Worm (Caenorhabditis elegans): ENCODE measurements around the gene abl-1.
A peak's percentile ranks its signal among the peaks of the same experiment; 100 is the strongest.

abl-1 gene

DNA sequence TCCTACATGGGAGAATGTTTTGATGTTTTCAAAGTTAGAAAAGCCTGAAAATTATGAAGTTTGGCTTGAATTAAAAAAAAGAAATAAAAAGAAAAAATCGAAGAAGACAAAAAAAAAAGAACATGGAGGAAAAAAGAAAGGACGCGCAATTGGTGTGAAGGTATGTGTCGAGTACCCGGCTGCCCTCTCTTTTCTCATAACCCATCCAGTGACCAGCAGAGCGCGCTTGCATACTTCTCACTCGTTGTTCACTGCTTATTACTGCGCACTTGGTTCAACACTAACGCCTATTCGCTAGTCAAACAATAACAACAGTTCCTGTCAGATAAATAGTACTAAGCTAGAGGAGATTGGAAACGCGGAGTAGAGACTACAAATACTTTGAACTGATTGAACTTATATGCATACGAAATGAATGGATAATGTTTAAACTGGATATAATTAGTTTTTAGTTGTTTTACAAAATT is at the start of gene abl-1:
TSS of gene abl-1 (minus strand) at position 51 of the 467 bp plus-strand sequence.
- peak in 1 of 2 experiments; percentile 27 for TF ChIP-seq lin-35 (GFP tag; optimal IDR thresholded peaks at IDR 0.05)
- TF ChIP-seq mdl-1 (tag; optimal IDR thresholded peaks at IDR 0.05): peak in 1 of 2 experiments; percentile 12
- peak; percentile 11 for TF ChIP-seq nhr-71 (tag; optimal IDR thresholded peaks at IDR 0.05)
- TF ChIP-seq aly-2 (tag; optimal IDR thresholded peaks at IDR 0.05): no peak
- TF ChIP-seq lin-14 (GFP tag; optimal IDR thresholded peaks at IDR 0.05): peak; percentile 64
- peak in 1 of 2 experiments; percentile 32 for TF ChIP-seq lsy-2 (tag; optimal IDR thresholded peaks at IDR 0.05)
- no peak for TF ChIP-seq alr-1 (tag; optimal IDR thresholded peaks at IDR 0.05; ENCODE audit: borderline replicate concordance)
- no peak for TF ChIP-seq ztf-4 (tag; optimal IDR thresholded peaks at IDR 0.05)
- no peak for TF ChIP-seq Y116A8C.19 (tag; optimal IDR thresholded peaks at IDR 0.05; ENCODE audit: borderline replicate concordance)
- peak; percentile 26 for TF ChIP-seq snu-23 (GFP tag; optimal IDR thresholded peaks at IDR 0.05)
- TF ChIP-seq nhr-85 (tag): peak; percentile 8
- peak; percentile 17 for TF ChIP-seq rnt-1 (tag; optimal IDR thresholded peaks at IDR 0.05)
- no peak for TF ChIP-seq pax-3 (tag; optimal IDR thresholded peaks at IDR 0.05)
- no peak for TF ChIP-seq ets-5 (GFP tag; IDR thresholded peaks at IDR 0.05)
- no peak for TF ChIP-seq lin-39 (tag; optimal IDR thresholded peaks at IDR 0.05)
- TF ChIP-seq ceh-63 (GFP tag; optimal IDR thresholded peaks at IDR 0.05): no peak
- peak; percentile 38 for TF ChIP-seq skn-1 (tag; optimal IDR thresholded peaks at IDR 0.05)
- peak; percentile 44 for TF ChIP-seq blmp-1 (tag; optimal IDR thresholded peaks at IDR 0.05)
- TF ChIP-seq pqm-1 (tag; optimal IDR thresholded peaks at IDR 0.05): no peak
- peak; percentile 26 for TF ChIP-seq nhr-20 (tag; optimal IDR thresholded peaks at IDR 0.05)
- no peak for TF ChIP-seq egl-13 (tag; optimal IDR thresholded peaks at IDR 0.05)
- peak; percentile 1 for TF ChIP-seq C16A3.4 (tag; optimal IDR thresholded peaks at IDR 0.05)
- TF ChIP-seq mep-1 (tag; optimal IDR thresholded peaks at IDR 0.05): peak; percentile 18
- no peak for TF ChIP-seq fkh-10 (GFP tag; optimal IDR thresholded peaks at IDR 0.05)
- TF ChIP-seq swsn-7 (tag; optimal IDR thresholded peaks at IDR 0.05): peak; percentile 22
- TF ChIP-seq tlp-1 (tag; optimal IDR thresholded peaks at IDR 0.05): no peak

DNA sequence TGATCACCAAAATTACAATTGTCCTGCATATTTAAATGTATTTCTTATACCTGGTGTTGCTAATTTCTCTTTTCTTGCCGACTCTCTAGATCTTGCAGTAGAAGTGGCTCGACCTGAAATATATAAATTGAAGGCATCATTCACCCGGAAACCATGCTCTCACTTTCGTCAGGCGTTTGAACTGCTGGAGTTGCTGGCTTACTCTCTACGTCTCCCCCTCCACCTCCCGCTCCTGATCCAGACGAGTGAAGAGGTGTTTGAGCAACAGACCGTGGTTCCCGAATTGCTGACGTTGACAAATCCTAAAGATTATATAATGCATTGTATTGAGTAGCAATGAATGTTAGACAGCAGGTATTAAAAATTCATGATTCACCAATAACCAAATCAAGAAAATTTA is 46.2 kb upstream of the abl-1 start:
- no peak for TF ChIP-seq tlp-1 (tag; optimal IDR thresholded peaks at IDR 0.05)
- no peak for TF ChIP-seq snu-23 (GFP tag; optimal IDR thresholded peaks at IDR 0.05)
- no peak for TF ChIP-seq snpc-4 (tag; optimal IDR thresholded peaks at IDR 0.05)
- no peak for TF ChIP-seq mep-1 (tag; optimal IDR thresholded peaks at IDR 0.05)
- TF ChIP-seq nhr-237 (tag; optimal IDR thresholded peaks at IDR 0.05): no peak
- TF ChIP-seq nhr-85 (tag): no peak
- no peak for TF ChIP-seq fkh-4 (tag; optimal IDR thresholded peaks at IDR 0.05; ENCODE audit: borderline replicate concordance)
- TF ChIP-seq C34B4.2 (tag; optimal IDR thresholded peaks at IDR 0.05): no peak
- TF ChIP-seq fkh-10 (GFP tag; optimal IDR thresholded peaks at IDR 0.05): no peak
- no peak for TF ChIP-seq ets-5 (GFP tag; IDR thresholded peaks at IDR 0.05)
- no peak for TF ChIP-seq nhr-11 (tag; optimal IDR thresholded peaks at IDR 0.05)
- TF ChIP-seq hpl-2 (GFP tag; optimal IDR thresholded peaks at IDR 0.05): no peak
- no peak for TF ChIP-seq lin-13 (GFP tag; optimal IDR thresholded peaks at IDR 0.05)
- no peak for TF ChIP-seq sox-4 (tag; optimal IDR thresholded peaks at IDR 0.05)
- no peak for TF ChIP-seq nhr-19 (GFP tag; conservative IDR thresholded peaks at IDR 0.05)
- TF ChIP-seq alr-1 (tag; optimal IDR thresholded peaks at IDR 0.05; ENCODE audit: borderline replicate concordance): no peak
- TF ChIP-seq ceh-8 (GFP tag; optimal IDR thresholded peaks at IDR 0.05): no peak
- no peak for TF ChIP-seq nhr-20 (tag; optimal IDR thresholded peaks at IDR 0.05)

DNA sequence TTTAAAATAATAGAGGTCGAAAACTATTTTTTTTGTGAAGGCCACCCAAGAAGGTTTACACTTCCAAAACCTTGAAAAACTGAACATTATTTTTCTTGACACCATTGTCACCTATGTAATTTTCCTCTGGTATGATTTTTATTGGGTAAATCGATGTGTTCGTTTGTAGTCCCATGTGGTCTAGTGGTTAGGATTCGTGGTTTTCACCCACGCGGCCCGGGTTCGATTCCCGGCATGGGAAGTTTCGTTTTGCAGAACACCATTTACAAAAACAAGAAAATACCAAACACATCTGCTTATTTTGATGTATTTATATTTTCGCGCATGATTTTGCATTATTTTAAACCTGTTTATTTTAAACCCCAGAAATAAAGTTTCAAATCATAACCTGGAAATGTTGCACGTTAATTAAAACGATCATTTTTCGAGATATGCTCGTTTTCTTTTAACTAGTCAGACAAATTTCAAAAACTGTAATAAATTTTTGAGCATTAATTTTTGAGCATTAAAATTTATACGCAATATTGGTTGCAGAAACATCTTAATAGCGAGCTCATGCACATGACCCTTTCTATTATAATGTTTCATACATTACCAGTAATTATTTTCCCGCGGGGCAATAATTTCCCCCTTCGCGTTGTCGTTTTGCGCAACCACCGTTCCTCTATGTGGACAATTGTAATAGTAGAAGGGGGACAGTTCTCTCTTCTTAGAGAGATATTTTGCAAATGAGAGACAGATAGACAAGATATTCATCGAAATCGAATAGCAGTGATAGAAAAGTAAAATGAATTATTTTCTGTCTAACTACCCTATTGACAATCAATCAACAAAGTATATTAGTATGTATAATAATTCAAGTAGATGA is 43.7 kb upstream of the abl-1 start:
- TF ChIP-seq isw-1 (GFP tag; IDR thresholded peaks at IDR 0.05) (no peak), nhr-47 (tag; optimal IDR thresholded peaks at IDR 0.05) (peak; percentile 27), mdl-1 (tag; optimal IDR thresholded peaks at IDR 0.05) (no peak), nhr-71 (tag; optimal IDR thresholded peaks at IDR 0.05) (peak; percentile 10), lsy-2 (tag; optimal IDR thresholded peaks at IDR 0.05) (peak in 1 of 2 experiments; percentile 0), dpl-1 (GFP tag; optimal IDR thresholded peaks at IDR 0.05) (no peak), mef-2 (tag; optimal IDR thresholded peaks at IDR 0.05) (no peak), skn-1 (tag; optimal IDR thresholded peaks at IDR 0.05) (no peak), vab-15 (tag; optimal IDR thresholded peaks at IDR 0.05) (no peak), xbp-1 (tag; optimal IDR thresholded peaks at IDR 0.05) (peak; percentile 6), snu-23 (GFP tag; optimal IDR thresholded peaks at IDR 0.05) (peak; percentile 17), C16A3.4 (tag; optimal IDR thresholded peaks at IDR 0.05) (peak; percentile 30), efl-3 (GFP tag; optimal IDR thresholded peaks at IDR 0.05) (no peak), ceh-82 (tag; optimal IDR thresholded peaks at IDR 0.05) (no peak), nhr-20 (tag; optimal IDR thresholded peaks at IDR 0.05) (peak; percentile 39), efl-1 (optimal IDR thresholded peaks at IDR 0.05) (no peak), efl-1 (GFP tag; optimal IDR thresholded peaks at IDR 0.05 in 1 of 2) (peak in 1 of 2 experiments; percentile 87), nhr-90 (tag; optimal IDR thresholded peaks at IDR 0.05; ENCODE audit: poor library complexity) (peak; percentile 60), nhr-85 (tag) (peak; percentile 60)
